Fruit fly (Drosophila melanogaster): ENCODE results near the gene CG42371.

The CG42371 gene

DNA sequence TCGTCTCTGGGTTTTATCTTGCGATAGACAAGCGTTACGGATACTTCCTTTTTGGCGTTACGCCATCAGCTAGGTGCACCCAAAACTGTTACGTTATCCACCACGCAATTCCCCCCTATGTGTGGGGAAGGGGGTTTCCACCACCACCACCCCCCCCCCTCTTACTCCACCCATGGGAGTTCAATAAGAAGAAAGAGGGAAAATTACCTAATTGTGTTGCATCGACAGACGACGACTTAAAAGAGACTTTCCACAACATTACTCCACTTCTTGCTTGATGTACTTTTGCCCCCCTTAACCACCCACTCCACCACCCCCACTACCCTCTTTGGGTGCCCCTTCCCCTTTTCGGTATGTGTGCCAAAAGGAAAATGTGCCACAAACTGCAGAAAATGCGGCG is 43.9 kb downstream of the CG42371 start:
- no peak for TF ChIP-seq Sin3A (optimal IDR thresholded peaks at IDR 0.05)
- no peak for TF ChIP-seq h (optimal IDR thresholded peaks at IDR 0.05)
- TF ChIP-seq Myc (optimal IDR thresholded peaks at IDR 0.05), result no peak
- TF ChIP-seq psq (optimal IDR thresholded peaks at IDR 0.05), result no peak
- TF ChIP-seq ttk (optimal IDR thresholded peaks at IDR 0.05), result no peak
- no peak for TF ChIP-seq insv (optimal IDR thresholded peaks at IDR 0.05)

- TF ChIP-seq h (optimal IDR thresholded peaks at IDR 0.05), result no peak
- no peak for TF ChIP-seq ttk (optimal IDR thresholded peaks at IDR 0.05)
- TF ChIP-seq insv (optimal IDR thresholded peaks at IDR 0.05), result no peak
- TF ChIP-seq Myc (optimal IDR thresholded peaks at IDR 0.05), result no peak
- no peak for TF ChIP-seq Sin3A (optimal IDR thresholded peaks at IDR 0.05)
- TF ChIP-seq psq (optimal IDR thresholded peaks at IDR 0.05), result no peak
These were observed 44.5 kb downstream of the CG42371 start for dm6 chr2L:2172460-2173121.

- TF ChIP-seq ttk (optimal IDR thresholded peaks at IDR 0.05), result no peak
- no peak for TF ChIP-seq insv (optimal IDR thresholded peaks at IDR 0.05)
- TF ChIP-seq h (optimal IDR thresholded peaks at IDR 0.05), result no peak
- TF ChIP-seq Sin3A (optimal IDR thresholded peaks at IDR 0.05), result no peak
- TF ChIP-seq Myc (optimal IDR thresholded peaks at IDR 0.05), result no peak
- TF ChIP-seq psq (optimal IDR thresholded peaks at IDR 0.05), result no peak
These were observed 45.5 kb downstream of the CG42371 start for dm6 chr2L:2171366-2172078.

dm6 chr2L:2168894-2169456 is 48.1 kb downstream of the CG42371 start:
- TF ChIP-seq h (optimal IDR thresholded peaks at IDR 0.05), result no peak
- no peak for TF ChIP-seq insv (optimal IDR thresholded peaks at IDR 0.05)
- TF ChIP-seq psq (optimal IDR thresholded peaks at IDR 0.05), result no peak
- no peak for TF ChIP-seq Myc (optimal IDR thresholded peaks at IDR 0.05)
- TF ChIP-seq ttk (optimal IDR thresholded peaks at IDR 0.05), result no peak
- TF ChIP-seq Sin3A (optimal IDR thresholded peaks at IDR 0.05), result no peak

DNA sequence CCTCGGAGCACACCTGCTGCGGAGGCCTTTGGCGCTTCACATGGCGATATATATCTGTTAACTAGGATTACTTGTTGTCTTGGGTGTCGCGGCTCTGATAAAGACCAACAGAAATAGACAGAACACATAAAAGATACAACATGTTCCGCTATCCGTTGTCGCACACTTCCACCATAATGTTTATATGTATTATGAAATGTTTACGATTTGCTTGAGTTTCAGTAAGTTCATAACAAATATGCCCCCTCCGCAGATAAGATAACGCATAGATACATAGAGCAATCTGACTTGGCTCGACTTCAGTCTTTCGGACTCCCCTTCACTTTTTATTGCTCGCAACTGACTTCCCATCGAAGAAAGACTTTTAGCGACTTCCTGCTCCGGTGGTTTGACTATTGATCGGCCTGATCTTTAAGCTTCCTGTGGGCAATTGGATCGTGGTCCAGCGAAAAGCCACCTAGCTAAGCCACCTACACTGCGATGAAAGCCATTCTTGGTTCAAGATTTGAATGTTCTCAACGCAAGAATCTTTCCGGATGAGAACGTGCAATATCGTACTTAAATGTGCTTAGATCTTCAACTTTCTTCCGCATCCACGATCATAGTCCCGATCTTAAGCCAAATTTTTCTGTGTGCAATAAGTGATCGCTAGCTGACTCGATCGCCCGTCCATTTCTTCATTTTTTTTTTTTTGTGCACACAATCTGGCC is 48.7 kb downstream of the CG42371 start:
- TF ChIP-seq h (optimal IDR thresholded peaks at IDR 0.05), result no peak
- TF ChIP-seq Myc (optimal IDR thresholded peaks at IDR 0.05), result no peak
- no peak for TF ChIP-seq Sin3A (optimal IDR thresholded peaks at IDR 0.05)
- TF ChIP-seq insv (optimal IDR thresholded peaks at IDR 0.05), result no peak
- no peak for TF ChIP-seq ttk (optimal IDR thresholded peaks at IDR 0.05)
- no peak for TF ChIP-seq psq (optimal IDR thresholded peaks at IDR 0.05)

DNA sequence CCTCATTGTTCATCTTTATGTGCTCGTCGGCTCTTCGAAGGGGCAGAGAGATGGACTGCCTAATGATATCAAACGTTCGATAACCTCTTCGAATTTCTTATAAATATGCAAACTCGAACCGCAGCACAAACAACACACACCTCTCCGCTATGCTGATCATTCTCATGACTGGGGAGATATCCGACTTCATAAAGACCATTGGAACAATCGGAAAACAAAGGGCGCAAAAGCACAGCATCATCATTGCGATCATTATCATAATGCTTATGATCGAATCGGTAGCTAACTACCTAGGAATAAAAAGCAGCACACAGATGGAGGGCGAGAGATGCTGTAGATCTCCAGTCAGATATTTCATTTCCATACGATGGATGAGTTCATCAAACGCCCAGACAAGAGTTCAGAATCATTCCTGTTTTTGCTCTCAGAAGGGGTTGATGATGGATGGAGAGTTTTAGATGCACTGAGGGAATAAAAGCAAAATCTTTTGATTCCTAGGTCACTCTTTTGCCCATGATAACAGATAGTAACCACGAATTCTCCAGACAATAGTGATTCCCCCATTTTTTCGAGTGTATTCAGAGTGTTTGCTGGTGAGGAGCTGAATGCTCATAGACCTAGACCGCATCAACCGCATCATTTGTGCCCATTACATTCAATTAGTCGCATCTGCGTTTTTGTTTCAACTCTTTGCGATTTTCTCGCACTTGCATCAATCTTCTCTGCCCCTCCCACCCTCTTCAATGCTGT is 49.9 kb downstream of the CG42371 start:
- TF ChIP-seq insv (optimal IDR thresholded peaks at IDR 0.05), result no peak

Measured in Kc167 (cell line).